Worm (Caenorhabditis elegans): ENCODE data around the gene H14A12.5.

Gene H14A12.5

DNA sequence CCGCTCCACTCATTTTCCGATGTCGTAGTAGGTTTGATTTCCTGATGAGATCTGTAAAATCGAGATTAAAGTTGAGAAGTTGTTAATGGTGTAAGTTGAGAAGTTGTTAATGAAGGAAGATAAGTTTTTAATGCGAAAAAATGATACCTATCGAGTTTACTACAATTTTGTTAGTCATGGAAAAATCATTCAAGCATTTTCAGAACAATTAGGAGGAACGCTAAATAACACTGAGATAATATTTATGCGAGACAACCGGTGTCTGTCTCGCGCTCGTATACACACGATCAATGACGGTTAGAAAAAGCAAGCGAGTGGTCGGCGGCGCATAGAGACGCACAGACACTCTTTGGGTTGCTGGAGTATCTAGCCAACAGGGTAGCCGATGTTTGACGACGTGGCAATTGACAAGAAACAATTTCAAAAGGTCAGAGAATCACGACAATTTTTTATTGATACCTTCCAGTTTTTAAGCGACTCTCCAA is 28.9 kb upstream of the H14A12.5 start, which contains the start of gene cgh-1 (continued):
- no peak for TF ChIP-seq madf-10 (tag; optimal IDR thresholded peaks at IDR 0.05)
- 0 out of 2 replicates have a peak, but pooled peaks have one; percentile 12 for TF ChIP-seq D2030.7 (GFP tag; IDR thresholded peaks at IDR 0.05)
- 0 out of 2 replicates have a peak, but pooled peaks have one; percentile 15 for TF ChIP-seq pbrm-1 (GFP tag; IDR thresholded peaks at IDR 0.05)
- no peak for TF ChIP-seq Y56A3A.18 (GFP tag; IDR thresholded peaks at IDR 0.05)
- TF ChIP-seq rpc-1 (optimal IDR thresholded peaks at IDR 0.05): no peak
- no peak for TF ChIP-seq rpc-1 (tag; optimal IDR thresholded peaks at IDR 0.05)
- no peak for TF ChIP-seq lag-1 (GFP tag; IDR thresholded peaks at IDR 0.05)
- 0 out of 2 replicates have a peak, but pooled peaks have one; percentile 12 for TF ChIP-seq aptf-3 (GFP tag; IDR thresholded peaks at IDR 0.05)
- no peak for TF ChIP-seq lin-35 (GFP tag; optimal IDR thresholded peaks at IDR 0.05)
- TF ChIP-seq B0019.2 (GFP tag; conservative IDR thresholded peaks at IDR 0.05): no peak
- TF ChIP-seq unc-130 (GFP tag; optimal IDR thresholded peaks at IDR 0.05): no peak
- TF ChIP-seq ama-1 (optimal IDR thresholded peaks at IDR 0.05): no peak
- no peak for TF ChIP-seq ama-1 (GFP tag; optimal IDR thresholded peaks at IDR 0.05)
- TF ChIP-seq lin-54 (GFP tag; optimal IDR thresholded peaks at IDR 0.05): peak; percentile 27
- no peak for TF ChIP-seq let-526 (GFP tag; IDR thresholded peaks at IDR 0.05)

DNA sequence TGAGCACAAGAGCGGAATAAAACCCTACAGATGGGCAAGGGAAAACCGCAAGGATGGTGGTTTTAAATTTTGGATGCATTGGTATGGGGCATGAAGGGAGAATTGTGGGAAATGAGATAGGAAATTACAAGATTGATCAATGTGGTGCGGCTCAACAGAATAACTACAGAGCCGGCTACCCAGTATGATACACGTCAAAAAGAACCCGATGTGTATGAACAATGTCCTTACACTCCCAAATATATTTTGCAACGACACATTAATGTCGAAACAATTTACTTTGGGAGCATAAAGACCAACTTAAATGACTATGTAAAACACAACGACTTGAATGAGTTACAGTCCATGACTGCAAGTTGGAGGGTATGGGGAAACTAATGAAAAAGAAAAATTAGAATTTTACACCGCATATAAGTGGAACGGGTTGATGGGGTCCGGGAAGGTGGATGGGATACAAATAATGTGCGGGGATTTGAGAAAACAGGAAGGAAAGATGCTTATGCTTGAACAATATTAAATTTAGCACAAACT is 26.8 kb upstream of the H14A12.5 start:
- TF ChIP-seq F39B2.1 (GFP tag; IDR thresholded peaks at IDR 0.05): 0 out of 2 replicates have a peak, but pooled peaks have one; percentile 2
- no peak for TF ChIP-seq ztf-6 (GFP tag; IDR thresholded peaks at IDR 0.05)
- 0 out of 2 replicates have a peak, but pooled peaks have one; percentile 10 for TF ChIP-seq Y56A3A.18 (GFP tag; IDR thresholded peaks at IDR 0.05)
- TF ChIP-seq lsy-27 (tag; optimal IDR thresholded peaks at IDR 0.05; ENCODE audit: borderline replicate concordance, insufficient read depth): no peak
- TF ChIP-seq somi-1 (GFP tag; optimal IDR thresholded peaks at IDR 0.05): no peak
- TF ChIP-seq nfya-1 (tag; optimal IDR thresholded peaks at IDR 0.05; ENCODE audit: borderline replicate concordance, insufficient read depth): no peak
- no peak for TF ChIP-seq pbrm-1 (GFP tag; IDR thresholded peaks at IDR 0.05)
- TF ChIP-seq aptf-3 (GFP tag; IDR thresholded peaks at IDR 0.05): 0 out of 2 replicates have a peak, but pooled peaks have one; percentile 45
- no peak for TF ChIP-seq nhr-179 (tag; optimal IDR thresholded peaks at IDR 0.05)
- TF ChIP-seq tbp1 (GFP tag; optimal IDR thresholded peaks at IDR 0.05): peak; percentile 28
- TF ChIP-seq hrde-1 (tag; optimal IDR thresholded peaks at IDR 0.05; ENCODE audit: borderline replicate concordance): no peak
- 0 out of 2 replicates have a peak, but pooled peaks have one; percentile 50 for TF ChIP-seq hsf-1 (GFP tag; IDR thresholded peaks at IDR 0.05)
- peak; percentile 48 for TF ChIP-seq lin-54 (GFP tag; optimal IDR thresholded peaks at IDR 0.05)
- TF ChIP-seq ztf-25 (GFP tag; IDR thresholded peaks at IDR 0.05): 0 out of 2 replicates have a peak, but pooled peaks have one; percentile 27
- no peak for TF ChIP-seq sdz-38 (tag; optimal IDR thresholded peaks at IDR 0.05)
- TF ChIP-seq ztf-28 (GFP tag; IDR thresholded peaks at IDR 0.05): no peak
- TF ChIP-seq ets-4 (GFP tag; optimal IDR thresholded peaks at IDR 0.05): no peak
- TF ChIP-seq B0336.3 (GFP tag; IDR thresholded peaks at IDR 0.05): peak; percentile 6
- TF ChIP-seq egl-18 (GFP tag; IDR thresholded peaks at IDR 0.05): 0 out of 2 replicates have a peak, but pooled peaks have one; percentile 53
- no peak for TF ChIP-seq cebp-1 (GFP tag; IDR thresholded peaks at IDR 0.05)
- peak; percentile 26 for TF ChIP-seq cebp-1 (tag; optimal IDR thresholded peaks at IDR 0.05)
- TF ChIP-seq repo-1 (tag; optimal IDR thresholded peaks at IDR 0.05): no peak
- peak; percentile 49 for TF ChIP-seq ztf-18 (tag; optimal IDR thresholded peaks at IDR 0.05)
- peak; percentile 42 for TF ChIP-seq snpc-4 (GFP tag; optimal IDR thresholded peaks at IDR 0.05)
- no peak for TF ChIP-seq snpc-4 (tag; optimal IDR thresholded peaks at IDR 0.05)
- 0 out of 2 replicates have a peak, but pooled peaks have one; percentile 6 for TF ChIP-seq rcor-1 (GFP tag; IDR thresholded peaks at IDR 0.05)
- TF ChIP-seq nfyb-1 (GFP tag; IDR thresholded peaks at IDR 0.05): 0 out of 2 replicates have a peak, but pooled peaks have one; percentile 10
- no peak for TF ChIP-seq fkh-3 (tag; optimal IDR thresholded peaks at IDR 0.05)
- TF ChIP-seq ZK185.1 (tag; optimal IDR thresholded peaks at IDR 0.05; ENCODE audit: poor library complexity, severe bottlenecking): peak; percentile 12
- no peak for TF ChIP-seq Y79H2A.3 (GFP tag; conservative IDR thresholded peaks at IDR 0.05)
- TF ChIP-seq ama-1 (optimal IDR thresholded peaks at IDR 0.05): no peak
- peak in 1 of 2 experiments; percentile 11 for TF ChIP-seq ama-1 (GFP tag; optimal IDR thresholded peaks at IDR 0.05)
- TF ChIP-seq lag-1 (GFP tag; IDR thresholded peaks at IDR 0.05): 0 out of 2 replicates have a peak, but pooled peaks have one; percentile 20
- TF ChIP-seq attf-6 (GFP tag; IDR thresholded peaks at IDR 0.05): peak; percentile 42; the same call in 1 of the 2 replicates
- peak; percentile 33 for TF ChIP-seq die-1 (tag; optimal IDR thresholded peaks at IDR 0.05)
- TF ChIP-seq ceh-79 (tag; optimal IDR thresholded peaks at IDR 0.05): no peak
- peak; percentile 17 for TF ChIP-seq lsl-1 (GFP tag; optimal IDR thresholded peaks at IDR 0.05)
